Worm (Caenorhabditis elegans): ENCODE results near the gene C06E2.1.
A peak's percentile ranks its signal among the peaks of the same experiment; 100 is the strongest.

C06E2.1 gene

DNA sequence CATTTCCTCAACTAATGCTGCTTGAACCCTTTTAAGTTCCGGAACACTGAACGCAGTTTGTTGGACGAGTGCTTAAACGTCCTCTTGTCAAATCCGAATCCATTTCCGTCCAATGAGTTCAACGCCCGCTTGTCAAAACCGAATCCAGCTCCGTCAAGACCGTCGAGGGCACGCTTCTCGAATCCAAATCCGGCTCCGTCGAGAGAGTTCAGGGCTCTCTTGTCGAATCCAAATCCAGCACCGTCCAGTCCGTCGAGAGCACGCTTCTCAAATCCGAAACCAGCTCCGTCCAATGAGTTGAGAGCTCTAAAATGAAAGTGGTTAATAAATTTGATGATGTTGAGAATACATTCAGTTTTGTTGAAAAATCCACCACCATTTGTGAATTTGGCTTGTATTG, 43.1 kb upstream of the C06E2.1 start:
- TF ChIP-seq mdt-29 (GFP tag; IDR thresholded peaks at IDR 0.05) = 0 out of 2 replicates have a peak, but pooled peaks have one; percentile 10
- no peak for TF ChIP-seq hif-1 (tag; optimal IDR thresholded peaks at IDR 0.05)
- peak; percentile 52 for TF ChIP-seq set-16 (GFP tag; IDR thresholded peaks at IDR 0.05)
- TF ChIP-seq mxl-3 (GFP tag; optimal IDR thresholded peaks at IDR 0.05) = no peak

ce11 chrX:8911077-8911476, 36.4 kb upstream of the C06E2.1 start, which contains the start of gene cyn-8:
cyn-8 (plus strand) TSS chrX:8911293.
- TF ChIP-seq nhr-76 (tag; optimal IDR thresholded peaks at IDR 0.05) (no peak), dpl-1 (GFP tag; optimal IDR thresholded peaks at IDR 0.05) (peak; percentile 2), nhr-77 (tag; optimal IDR thresholded peaks at IDR 0.05) (peak; percentile 5), rbr-2 (tag; optimal IDR thresholded peaks at IDR 0.05) (peak; percentile 23), daf-19 (GFP tag; conservative IDR thresholded peaks at IDR 0.05) (no peak), lin-38 (GFP tag; IDR thresholded peaks at IDR 0.05) (peak; percentile 92), hmg-1.1 (GFP tag; IDR thresholded peaks at IDR 0.05) (0 out of 2 replicates have a peak, but pooled peaks have one; percentile 48), jun-1 (tag; optimal IDR thresholded peaks at IDR 0.05) (no peak), lin-15B (tag; optimal IDR thresholded peaks at IDR 0.05) (no peak), attf-4 (tag; optimal IDR thresholded peaks at IDR 0.05) (no peak), mes-2 (tag; optimal IDR thresholded peaks at IDR 0.05; ENCODE audit: poor library complexity, severe bottlenecking) (no peak), unc-62 (GFP tag; optimal IDR thresholded peaks at IDR 0.05 in 1 of 2) (peak in 1 of 2 experiments; percentile 69), unc-62 (tag; optimal IDR thresholded peaks at IDR 0.05) (no peak), ceh-20 (GFP tag; IDR thresholded peaks at IDR 0.05) (no peak), egl-27 (tag; optimal IDR thresholded peaks at IDR 0.05) (no peak), aha-1 (tag) (peak; percentile 80), nhr-41 (GFP tag; IDR thresholded peaks at IDR 0.05) (no peak), vab-7 (GFP tag; IDR thresholded peaks at IDR 0.05) (peak; percentile 27; the same call in 1 of the 2 replicates), lim-7 (GFP tag; IDR thresholded peaks at IDR 0.05) (no peak), daf-16 (GFP tag; optimal IDR thresholded peaks at IDR 0.05) (no peak), daf-16 (tag; optimal IDR thresholded peaks at IDR 0.05) (no peak), ceh-44 (GFP tag; IDR thresholded peaks at IDR 0.05) (no peak), pqm-1 (tag; optimal IDR thresholded peaks at IDR 0.05) (peak; percentile 25), nhr-25 (tag; optimal IDR thresholded peaks at IDR 0.05; ENCODE audit: borderline replicate concordance, insufficient read depth) (no peak), ztf-7 (tag; optimal IDR thresholded peaks at IDR 0.05) (no peak), mdl-1 (tag; optimal IDR thresholded peaks at IDR 0.05) (peak in 1 of 2 experiments; percentile 8), snpc-4 (tag; optimal IDR thresholded peaks at IDR 0.05) (no peak), mxl-2 (GFP tag; conservative IDR thresholded peaks at IDR 0.05) (no peak), lin-29 (GFP tag; IDR thresholded peaks at IDR 0.05) (no peak), F44E2.7 (GFP tag; IDR thresholded peaks at IDR 0.05) (no peak), Y105C5A.15 (GFP tag; IDR thresholded peaks at IDR 0.05) (no peak), mep-1 (tag; optimal IDR thresholded peaks at IDR 0.05) (no peak), mdt-29 (GFP tag; IDR thresholded peaks at IDR 0.05) (0 out of 2 replicates have a peak, but pooled peaks have one; percentile 14), spr-3 (GFP tag; optimal IDR thresholded peaks at IDR 0.05) (no peak), hlh-30 (tag; optimal IDR thresholded peaks at IDR 0.05; ENCODE audit: insufficient read depth) (peak; percentile 13), mxl-3 (GFP tag; optimal IDR thresholded peaks at IDR 0.05) (peak; percentile 47), dmd-8 (GFP tag; IDR thresholded peaks at IDR 0.05) (no peak), lsy-2 (tag; optimal IDR thresholded peaks at IDR 0.05) (no peak), pha-4 (GFP tag; IDR thresholded peaks at IDR 0.05) (no peak), pha-4 (tag; optimal IDR thresholded peaks at IDR 0.05) (peak; percentile 2), ceh-62 (tag; optimal IDR thresholded peaks at IDR 0.05) (no peak), T26A8.4 (GFP tag; IDR thresholded peaks at IDR 0.05) (no peak), snpc-1.2 (GFP tag; IDR thresholded peaks at IDR 0.05) (no peak), R02D3.7 (tag; optimal IDR thresholded peaks at IDR 0.05) (no peak), lin-13 (GFP tag; optimal IDR thresholded peaks at IDR 0.05) (no peak), daf-12 (tag; optimal IDR thresholded peaks at IDR 0.05) (no peak), ceh-28 (tag; optimal IDR thresholded peaks at IDR 0.05) (no peak)

Data from whole organism, L4 larva.